Worm (Caenorhabditis elegans) whole organism, mixed stage, embryonic: ENCODE data around the gene C09G9.1.

Experiments
- M03D4.4 ChIP-seq: sonication (generic microtip); optimal IDR thresholded peaks from 2 replicates; lab custom pipeline; 2017; ENCODE audit warnings: mild to moderate bottlenecking, missing genetic modification characterization, missing compliant biosample characterization
- elt-1 ChIP-seq: sonication (generic microtip); optimal IDR thresholded peaks from 2 replicates; lab custom pipeline; 2017; ENCODE audit warnings: missing genetic modification characterization, mild to moderate bottlenecking, missing compliant biosample characterization, antibody characterized with exemption, moderate library complexity, borderline replicate concordance; ENCODE audit not compliant: insufficient read depth
- elt-3 ChIP-seq: fragments of 150-350 bp; optimal IDR thresholded peaks from 2 replicates; lab custom pipeline; 2014; ENCODE audit warnings: missing biosample characterization, missing genetic modification characterization
- lin-13 ChIP-seq: fragments of 150-350 bp; optimal IDR thresholded peaks from 2 replicates; lab custom pipeline; 2014; ENCODE audit warnings: missing biosample characterization, missing genetic modification characterization
- lin-32 ChIP-seq: fragments of 200-800 bp; sonication (Bioruptor generic); optimal IDR thresholded peaks from 2 replicates; lab custom pipeline; 2018; ENCODE audit warnings: mild to moderate bottlenecking, missing genetic modification characterization, missing compliant biosample characterization
- lsy-2 ChIP-seq: fragments of 150-350 bp; optimal IDR thresholded peaks from 2 replicates; lab custom pipeline; 2014; ENCODE audit warnings: missing biosample characterization, missing genetic modification characterization
- mep-1 ChIP-seq: fragments of 150-350 bp; optimal IDR thresholded peaks from 2 replicates; lab custom pipeline; 2017; ENCODE audit warnings: missing biosample characterization, missing genetic modification reagents, missing genetic modification characterization, inconsistent platforms
- nhr-12 ChIP-seq: fragments of 150-350 bp; optimal IDR thresholded peaks from 2 replicates; lab custom pipeline; 2014; ENCODE audit warnings: missing biosample characterization, missing genetic modification characterization
- nhr-237 ChIP-seq: fragments of 150-350 bp; optimal IDR thresholded peaks from 2 replicates; lab custom pipeline; 2014; ENCODE audit warnings: missing biosample characterization, missing genetic modification characterization
- nhr-28 ChIP-seq: fragments of 150-350 bp; optimal IDR thresholded peaks from 2 replicates; lab custom pipeline; 2014; ENCODE audit warnings: missing biosample characterization, missing genetic modification characterization
- nhr-76 ChIP-seq: sonication (generic microtip); optimal IDR thresholded peaks from 2 replicates; lab custom pipeline; 2017; ENCODE audit warnings: missing biosample characterization, missing genetic modification characterization
- snpc-4 ChIP-seq: fragments of 150-350 bp; optimal IDR thresholded peaks from 2 replicates; lab custom pipeline; 2014; ENCODE audit warnings: missing biosample characterization, missing genetic modification characterization
- unc-39 ChIP-seq: fragments of 150-350 bp; optimal IDR thresholded peaks from 2 replicates; lab custom pipeline; 2014; ENCODE audit warnings: missing biosample characterization, missing genetic modification characterization
- unc-62 ChIP-seq: fragments of 150-350 bp; optimal IDR thresholded peaks from 2 replicates; lab custom pipeline; 2014; ENCODE audit warnings: missing biosample characterization, missing genetic modification reagents, missing genetic modification characterization

ce11 chrIV:8844457-8844856 lies 20.8 kb downstream of the C09G9.1 start, which contains the start of gene T11B7.2:
- TF ChIP-seq snpc-4 (tag; lab: Kevin White, UChicago) (no peak), lin-32 (no peak), lsy-2 (no peak), nhr-12 (no peak), mep-1 (tag; lab: Kevin White, UChicago) (no peak), unc-62 (GFP tag; lab: Kevin White, UChicago) (no peak), M03D4.4 (no peak), nhr-76 (no peak), nhr-28 (tag; lab: Kevin White, UChicago) (no peak), unc-39 (no peak), elt-3 (no peak), lin-13 (tag; lab: Kevin White, UChicago) (no peak), nhr-237 (no peak), elt-1 (tag; lab: Kevin White, UChicago) (no peak)
